Worm (Caenorhabditis elegans): Measurements from ENCODE around the gene F57A10.2.
A peak's percentile ranks its signal among the peaks of the same experiment; 100 is the strongest.

The F57A10.2 gene

ce11 chrV:15766122-15766594, at the start of gene F57A10.2, which contains the start of gene haf-3:
Gene F57A10.2, plus strand, starts transcription at chrV:15766575.
Gene haf-3, minus strand, starts transcription at chrV:15766172.
- TF ChIP-seq cog-1 (tag; optimal IDR thresholded peaks at IDR 0.05) (peak; percentile 38), ztf-29 (GFP tag; IDR thresholded peaks at IDR 0.05) (no peak), T22C8.4 (GFP tag; IDR thresholded peaks at IDR 0.05) (no peak), ref-1 (GFP tag; conservative IDR thresholded peaks at IDR 0.05) (no peak), flt-1 (GFP tag; IDR thresholded peaks at IDR 0.05) (peak; percentile 67; the same call in 1 of the 2 replicates), tab-1 (GFP tag; IDR thresholded peaks at IDR 0.05) (no peak), med-1 (GFP tag; optimal IDR thresholded peaks at IDR 0.05; ENCODE audit: insufficient read depth) (no peak), klf-2 (GFP tag; conservative IDR thresholded peaks at IDR 0.05) (0 out of 2 replicates have a peak, but pooled peaks have one; percentile 54), ztf-23 (GFP tag; IDR thresholded peaks at IDR 0.05) (0 out of 2 replicates have a peak, but pooled peaks have one; percentile 53)

ce11 chrV:15716679-15717078, 49.7 kb upstream of the F57A10.2 start, which contains the start of gene Y6E2A.4:
Gene Y6E2A.4, minus strand, starts transcription at chrV:15716779.
- TF ChIP-seq ztf-23 (GFP tag; IDR thresholded peaks at IDR 0.05) (no peak), flt-1 (GFP tag; IDR thresholded peaks at IDR 0.05) (no peak), ref-1 (GFP tag; conservative IDR thresholded peaks at IDR 0.05) (no peak), tab-1 (GFP tag; IDR thresholded peaks at IDR 0.05) (no peak), T22C8.4 (GFP tag; IDR thresholded peaks at IDR 0.05) (no peak), med-1 (GFP tag; optimal IDR thresholded peaks at IDR 0.05; ENCODE audit: insufficient read depth) (no peak), klf-2 (GFP tag; conservative IDR thresholded peaks at IDR 0.05) (no peak)

ce11 chrV:15718562-15718961, 47.8 kb upstream of the F57A10.2 start, which contains the start of gene Y6E2A.5:
Gene Y6E2A.5, minus strand, starts transcription at chrV:15718662.
- TF ChIP-seq ztf-29 (GFP tag; IDR thresholded peaks at IDR 0.05) (no peak), med-1 (GFP tag; optimal IDR thresholded peaks at IDR 0.05; ENCODE audit: insufficient read depth) (no peak), klf-2 (GFP tag; conservative IDR thresholded peaks at IDR 0.05) (no peak), cog-1 (tag; optimal IDR thresholded peaks at IDR 0.05) (no peak), flt-1 (GFP tag; IDR thresholded peaks at IDR 0.05) (no peak), tab-1 (GFP tag; IDR thresholded peaks at IDR 0.05) (no peak), ztf-23 (GFP tag; IDR thresholded peaks at IDR 0.05) (no peak), ref-1 (GFP tag; conservative IDR thresholded peaks at IDR 0.05) (no peak), T22C8.4 (GFP tag; IDR thresholded peaks at IDR 0.05) (no peak)

ce11 chrV:15719570-15719969, 46.8 kb upstream of the F57A10.2 start, which contains the start of gene Y6E2A.7:
Gene Y6E2A.7, plus strand, starts transcription at chrV:15719870.
- TF ChIP-seq ztf-29 (GFP tag; IDR thresholded peaks at IDR 0.05): no peak
- no peak for TF ChIP-seq ztf-23 (GFP tag; IDR thresholded peaks at IDR 0.05)
- no peak for TF ChIP-seq ref-1 (GFP tag; conservative IDR thresholded peaks at IDR 0.05)
- TF ChIP-seq tab-1 (GFP tag; IDR thresholded peaks at IDR 0.05): no peak
- TF ChIP-seq klf-2 (GFP tag; conservative IDR thresholded peaks at IDR 0.05): no peak
- TF ChIP-seq T22C8.4 (GFP tag; IDR thresholded peaks at IDR 0.05): no peak
- no peak for TF ChIP-seq cog-1 (tag; optimal IDR thresholded peaks at IDR 0.05)
- TF ChIP-seq flt-1 (GFP tag; IDR thresholded peaks at IDR 0.05): no peak

ce11 chrV:15721431-15721830, 44.9 kb upstream of the F57A10.2 start:
- TF ChIP-seq ref-1 (GFP tag; conservative IDR thresholded peaks at IDR 0.05) (no peak), med-1 (GFP tag; optimal IDR thresholded peaks at IDR 0.05; ENCODE audit: insufficient read depth) (no peak), ztf-23 (GFP tag; IDR thresholded peaks at IDR 0.05) (no peak), flt-1 (GFP tag; IDR thresholded peaks at IDR 0.05) (no peak), ztf-29 (GFP tag; IDR thresholded peaks at IDR 0.05) (no peak), tab-1 (GFP tag; IDR thresholded peaks at IDR 0.05) (no peak), T22C8.4 (GFP tag; IDR thresholded peaks at IDR 0.05) (no peak), klf-2 (GFP tag; conservative IDR thresholded peaks at IDR 0.05) (no peak), cog-1 (tag; optimal IDR thresholded peaks at IDR 0.05) (no peak)

ce11 chrV:15721888-15722287, 44.5 kb upstream of the F57A10.2 start, which contains the start of gene srh-140:
Gene srh-140, plus strand, starts transcription at chrV:15722188.
- TF ChIP-seq ztf-29 (GFP tag; IDR thresholded peaks at IDR 0.05) (no peak), ref-1 (GFP tag; conservative IDR thresholded peaks at IDR 0.05) (no peak), flt-1 (GFP tag; IDR thresholded peaks at IDR 0.05) (no peak), ztf-23 (GFP tag; IDR thresholded peaks at IDR 0.05) (no peak), med-1 (GFP tag; optimal IDR thresholded peaks at IDR 0.05; ENCODE audit: insufficient read depth) (no peak), T22C8.4 (GFP tag; IDR thresholded peaks at IDR 0.05) (no peak), cog-1 (tag; optimal IDR thresholded peaks at IDR 0.05) (no peak), tab-1 (GFP tag; IDR thresholded peaks at IDR 0.05) (no peak), klf-2 (GFP tag; conservative IDR thresholded peaks at IDR 0.05) (no peak)

- TF ChIP-seq ref-1 (GFP tag; conservative IDR thresholded peaks at IDR 0.05): no peak
- TF ChIP-seq ztf-29 (GFP tag; IDR thresholded peaks at IDR 0.05): no peak
- TF ChIP-seq cog-1 (tag; optimal IDR thresholded peaks at IDR 0.05): no peak
- TF ChIP-seq med-1 (GFP tag; optimal IDR thresholded peaks at IDR 0.05; ENCODE audit: insufficient read depth): no peak
- TF ChIP-seq flt-1 (GFP tag; IDR thresholded peaks at IDR 0.05): no peak
- TF ChIP-seq tab-1 (GFP tag; IDR thresholded peaks at IDR 0.05): no peak
- no peak for TF ChIP-seq T22C8.4 (GFP tag; IDR thresholded peaks at IDR 0.05)
- no peak for TF ChIP-seq ztf-23 (GFP tag; IDR thresholded peaks at IDR 0.05)
- TF ChIP-seq klf-2 (GFP tag; conservative IDR thresholded peaks at IDR 0.05): no peak
Observed at ce11 chrV:15726610-15727009, 39.8 kb upstream of the F57A10.2 start, which contains the start of the genes irld-57 and sfxn-1.3. Gene irld-57, minus strand, starts transcription at chrV:15726710. Gene sfxn-1.3, plus strand, starts transcription at chrV:15726841.

- no peak for TF ChIP-seq flt-1 (GFP tag; IDR thresholded peaks at IDR 0.05)
- no peak for TF ChIP-seq ztf-29 (GFP tag; IDR thresholded peaks at IDR 0.05)
- no peak for TF ChIP-seq ref-1 (GFP tag; conservative IDR thresholded peaks at IDR 0.05)
- no peak for TF ChIP-seq ztf-23 (GFP tag; IDR thresholded peaks at IDR 0.05)
- TF ChIP-seq tab-1 (GFP tag; IDR thresholded peaks at IDR 0.05): no peak
- no peak for TF ChIP-seq T22C8.4 (GFP tag; IDR thresholded peaks at IDR 0.05)
Observed at ce11 chrV:15730459-15730858, 35.9 kb upstream of the F57A10.2 start, which contains the start of gene Y6E2A.10. Gene Y6E2A.10, minus strand, starts transcription at chrV:15730559.

- TF ChIP-seq flt-1 (GFP tag; IDR thresholded peaks at IDR 0.05): no peak
- TF ChIP-seq T22C8.4 (GFP tag; IDR thresholded peaks at IDR 0.05): no peak
- TF ChIP-seq cog-1 (tag; optimal IDR thresholded peaks at IDR 0.05): no peak
- no peak for TF ChIP-seq ztf-23 (GFP tag; IDR thresholded peaks at IDR 0.05)
- no peak for TF ChIP-seq ref-1 (GFP tag; conservative IDR thresholded peaks at IDR 0.05)
- no peak for TF ChIP-seq med-1 (GFP tag; optimal IDR thresholded peaks at IDR 0.05; ENCODE audit: insufficient read depth)
- no peak for TF ChIP-seq ztf-29 (GFP tag; IDR thresholded peaks at IDR 0.05)
- TF ChIP-seq klf-2 (GFP tag; conservative IDR thresholded peaks at IDR 0.05): no peak
- no peak for TF ChIP-seq tab-1 (GFP tag; IDR thresholded peaks at IDR 0.05)
Observed at ce11 chrV:15732209-15732608, 34.2 kb upstream of the F57A10.2 start, which contains the start of gene str-38. Gene str-38, minus strand, starts transcription at chrV:15732309.

Data from whole organism, midembryonic.